Fruit fly (Drosophila melanogaster) whole organism, embryonic: Measurements from ENCODE around the gene CG32281.
A peak's percentile ranks its signal among the peaks of the same experiment; 100 is the strongest.

Source experiments
- ATbp ChIP-seq: fragments of 200-800 bp; sonication (Bioruptor generic); optimal IDR thresholded peaks from 2 replicates; lab custom pipeline; 2017; ENCODE audit warnings: missing biosample characterization, mild to moderate bottlenecking, missing genetic modification characterization, missing genetic modification reagents
- Atf-2 ChIP-seq: fragments of 200-800 bp; sonication (Bioruptor generic); optimal IDR thresholded peaks from 2 replicates; lab custom pipeline; 2016; ENCODE audit warnings: missing biosample characterization, missing genetic modification characterization
- CG10654 ChIP-seq: fragments of 200-800 bp; sonication (Bioruptor generic); optimal IDR thresholded peaks from 2 replicates; lab custom pipeline; 2016; ENCODE audit warnings: missing biosample characterization, missing genetic modification characterization
- CG11696 ChIP-seq: fragments of 200-800 bp; sonication (Bioruptor generic); IDR thresholded peaks from 2 replicates; pipeline ENCODE4 v1.3.6; 2022; ENCODE audit warnings: missing biosample characterization, missing genetic modification characterization
- CG13775 ChIP-seq: fragments of 200-800 bp; sonication (Bioruptor generic); optimal IDR thresholded peaks from 3 replicates; lab custom pipeline; 2017; ENCODE audit warnings: missing biosample characterization, mild to moderate bottlenecking, missing genetic modification characterization
- CG13894 ChIP-seq: fragments of 200-800 bp; sonication (Bioruptor generic); optimal IDR thresholded peaks from 3 replicates; lab custom pipeline; 2018; ENCODE audit warnings: missing biosample characterization, mild to moderate bottlenecking, missing genetic modification characterization, moderate library complexity
- CG15073 ChIP-seq: fragments of 200-800 bp; sonication (Bioruptor generic); optimal IDR thresholded peaks from 2 replicates; lab custom pipeline; 2016; ENCODE audit warnings: missing biosample characterization, missing genetic modification characterization
- CG18011 ChIP-seq: fragments of 200-800 bp; sonication (Bioruptor generic); optimal IDR thresholded peaks from 2 replicates; lab custom pipeline; 2017; ENCODE audit warnings: missing biosample characterization, missing genetic modification characterization, mild to moderate bottlenecking, moderate library complexity, missing genotype
- CG18476 ChIP-seq: fragments of 200-800 bp; sonication (Bioruptor generic); optimal IDR thresholded peaks from 2 replicates; lab custom pipeline; 2016; ENCODE audit warnings: missing biosample characterization, mild to moderate bottlenecking, missing genetic modification characterization
- CG30403 ChIP-seq: fragments of 200-800 bp; sonication (Bioruptor generic); optimal IDR thresholded peaks from 3 replicates; lab custom pipeline; 2016; ENCODE audit warnings: missing biosample characterization, missing genetic modification characterization
- CG31365 ChIP-seq: fragments of 200-800 bp; sonication (Bioruptor generic); optimal IDR thresholded peaks from 2 replicates; lab custom pipeline; 2018; ENCODE audit warnings: missing biosample characterization, mild to moderate bottlenecking, missing genetic modification characterization
- CG3838 ChIP-seq: fragments of 200-800 bp; sonication (Bioruptor generic); optimal IDR thresholded peaks from 3 replicates; lab custom pipeline; 2016; ENCODE audit warnings: missing biosample characterization, missing genetic modification characterization
- CG7271 ChIP-seq: fragments of 200-800 bp; sonication (Bioruptor generic); optimal IDR thresholded peaks from 2 replicates; lab custom pipeline; 2018; ENCODE audit warnings: missing biosample characterization, mild to moderate bottlenecking, missing genetic modification characterization, moderate library complexity
- CG7372 ChIP-seq: fragments of 200-800 bp; sonication (Bioruptor generic); IDR thresholded peaks from 2 replicates; pipeline ENCODE4 v1.3.6; 2022; ENCODE audit warnings: missing biosample characterization, missing genetic modification characterization
- CG7839 ChIP-seq: fragments of 200-800 bp; sonication (Bioruptor generic); optimal IDR thresholded peaks from 3 replicates; lab custom pipeline; 2018; ENCODE audit warnings: missing biosample characterization, mild to moderate bottlenecking, missing genetic modification characterization, moderate library complexity
- CG8290 ChIP-seq, 3 experiments: fragments of 200-800 bp; sonication (Bioruptor generic); optimal IDR thresholded peaks; 2 replicates each; lab custom pipeline; 2016 to 2019; ENCODE audit warnings: missing biosample characterization in 3 of 3, missing genetic modification characterization in 3 of 3, mild to moderate bottlenecking in 2 of 3, moderate library complexity in 1 of 3
- CG9609 ChIP-seq: fragments of 200-800 bp; sonication (Bioruptor generic); optimal IDR thresholded peaks from 3 replicates; lab custom pipeline; 2016; ENCODE audit warnings: missing biosample characterization, missing genetic modification characterization
- Deaf1 ChIP-seq: fragments of 200-800 bp; optimal IDR thresholded peaks from 3 replicates; lab custom pipeline; 2019; ENCODE audit warnings: missing biosample characterization, mild to moderate bottlenecking, missing genetic modification characterization, moderate library complexity
- Dfd ChIP-seq, 2 experiments: fragments of >200 bp; optimal IDR thresholded peaks; 2 replicates each; lab custom pipeline; 2017; ENCODE audit warnings: missing biosample characterization in 2 of 2, missing genetic modification characterization in 2 of 2
- Dref ChIP-seq: fragments of 200-800 bp; sonication (Bioruptor generic); IDR thresholded peaks from 2 replicates; pipeline ENCODE4 v1.3.6; 2022; ENCODE audit warnings: missing biosample characterization, missing genetic modification characterization
- Drgx ChIP-seq: fragments of 200-800 bp; sonication (Bioruptor generic); IDR thresholded peaks from 2 replicates; pipeline ENCODE4 v1.3.6; 2022; ENCODE audit warnings: missing biosample characterization, missing genetic modification characterization
- Hand ChIP-seq: fragments of 200-800 bp; sonication (Bioruptor generic); optimal IDR thresholded peaks from 2 replicates; lab custom pipeline; 2017; ENCODE audit warnings: mild to moderate bottlenecking, missing biosample characterization, missing genetic modification reagents, missing genetic modification characterization
- Hr51 ChIP-seq, 2 experiments: fragments of 200-800 bp; sonication (Bioruptor generic); optimal IDR thresholded peaks; 2 replicates in 1 of 2; 3 replicates in 1 of 2; lab custom pipeline; 2016 to 2018; ENCODE audit warnings: missing biosample characterization in 2 of 2, missing genetic modification characterization in 2 of 2, mild to moderate bottlenecking in 1 of 2, moderate library complexity in 1 of 2
- Meics ChIP-seq: fragments of 200-800 bp; sonication (Bioruptor generic); optimal IDR thresholded peaks from 2 replicates; lab custom pipeline; 2017; ENCODE audit warnings: missing biosample characterization, mild to moderate bottlenecking, missing genetic modification characterization
- Nf-YB ChIP-seq: fragments of 200-800 bp; sonication (Bioruptor generic); optimal IDR thresholded peaks from 3 replicates; lab custom pipeline; 2019; ENCODE audit warnings: missing biosample characterization, mild to moderate bottlenecking, missing genetic modification characterization, moderate library complexity
- Pdp1 ChIP-seq, 2 experiments: fragments of 200-800 bp; sonication (Bioruptor generic); optimal IDR thresholded peaks; 3 replicates each; lab custom pipeline; 2016; ENCODE audit warnings: missing biosample characterization in 2 of 2, missing genetic modification characterization in 2 of 2, mild to moderate bottlenecking in 1 of 2, moderate library complexity in 1 of 2
- Scr ChIP-seq: fragments of 200-800 bp; sonication (Bioruptor generic); IDR thresholded peaks from 2 replicates; pipeline ENCODE4 v1.3.6; 2022; ENCODE audit warnings: missing biosample characterization, missing genetic modification characterization; ENCODE audit not compliant: partially characterized antibody
- Sox100B ChIP-seq: fragments of 200-800 bp; sonication (Bioruptor generic); optimal IDR thresholded peaks from 3 replicates; lab custom pipeline; 2018; ENCODE audit warnings: missing biosample characterization, mild to moderate bottlenecking, missing genetic modification characterization
- Trl ChIP-seq, 3 experiments: fragments of >200 bp in 2 of 3; fragments of 200-800 bp in 1 of 3; sonication (Bioruptor generic) in 1 of 3; optimal IDR thresholded peaks; 2 replicates in 1 of 3; 3 replicates in 2 of 3; lab custom pipeline; 2016 to 2017; ENCODE audit warnings: missing biosample characterization in 1 of 3, missing genetic modification characterization in 1 of 3
- Xbp1 ChIP-seq: fragments of 200-800 bp; sonication (Bioruptor generic); optimal IDR thresholded peaks from 3 replicates; lab custom pipeline; 2016; ENCODE audit warnings: missing biosample characterization, mild to moderate bottlenecking, missing genetic modification characterization
- Xrp1 ChIP-seq: fragments of 200-800 bp; sonication (Bioruptor generic); IDR thresholded peaks from 2 replicates; pipeline ENCODE4 v1.3.6; 2022; ENCODE audit warnings: missing biosample characterization, missing genetic modification characterization
- ato ChIP-seq: fragments of 200-800 bp; sonication (Bioruptor generic); IDR thresholded peaks from 2 replicates; pipeline ENCODE4 v1.3.6; 2022; ENCODE audit warnings: missing biosample characterization, missing genetic modification characterization; ENCODE audit not compliant: partially characterized antibody
- crol ChIP-seq: fragments of 200-800 bp; sonication (Bioruptor generic); IDR thresholded peaks from 2 replicates; pipeline ENCODE4 v1.3.6; 2022; ENCODE audit warnings: missing biosample characterization, missing genetic modification characterization
- crp ChIP-seq, 2 experiments: fragments of 200-800 bp; sonication (Bioruptor generic); optimal IDR thresholded peaks; 2 replicates in 1 of 2; 3 replicates in 1 of 2; lab custom pipeline; 2017; ENCODE audit warnings: missing biosample characterization in 2 of 2, missing genetic modification characterization in 2 of 2, mild to moderate bottlenecking in 1 of 2, moderate library complexity in 1 of 2
- cwo ChIP-seq: fragments of 200-800 bp; sonication (Bioruptor generic); optimal IDR thresholded peaks from 3 replicates; lab custom pipeline; 2017; ENCODE audit warnings: missing biosample characterization, missing genetic modification characterization, mild to moderate bottlenecking, moderate library complexity, missing genetic modification reagents
- dati ChIP-seq: fragments of 200-800 bp; sonication (Bioruptor generic); IDR thresholded peaks from 2 replicates; pipeline ENCODE4 v1.3.6; 2022; ENCODE audit warnings: missing biosample characterization, missing genetic modification characterization
- dpn ChIP-seq, 2 experiments: fragments of 200-800 bp; sonication (Bioruptor generic); optimal IDR thresholded peaks; 3 replicates each; lab custom pipeline; 2016; ENCODE audit warnings: missing biosample characterization in 2 of 2, missing genetic modification characterization in 2 of 2
- emc ChIP-seq: fragments of 200-800 bp; sonication (Bioruptor generic); optimal IDR thresholded peaks from 2 replicates; lab custom pipeline; 2016; ENCODE audit warnings: missing biosample characterization, missing genetic modification characterization
- ems ChIP-seq: fragments of 200-800 bp; sonication (Bioruptor generic); optimal IDR thresholded peaks from 3 replicates; lab custom pipeline; 2016; ENCODE audit warnings: missing biosample characterization, missing genetic modification characterization
- en ChIP-seq: fragments of 200-800 bp; sonication (Bioruptor generic); optimal IDR thresholded peaks from 2 replicates; lab custom pipeline; 2016; ENCODE audit warnings: missing biosample characterization, missing genetic modification characterization
- eyg ChIP-seq: fragments of 200-800 bp; sonication (Bioruptor generic); optimal IDR thresholded peaks from 3 replicates; lab custom pipeline; 2016; ENCODE audit warnings: missing biosample characterization, missing genetic modification characterization
- fd3F ChIP-seq: fragments of 200-800 bp; sonication (Bioruptor generic); optimal IDR thresholded peaks from 2 replicates; lab custom pipeline; 2018; ENCODE audit warnings: missing biosample characterization, mild to moderate bottlenecking, missing genetic modification characterization, moderate library complexity
- gce ChIP-seq: fragments of 200-800 bp; sonication (Bioruptor generic); IDR thresholded peaks from 3 replicates; pipeline ENCODE4 v1.3.6; 2022; ENCODE audit warnings: missing biosample characterization, missing genetic modification characterization
- ind ChIP-seq: fragments of 200-800 bp; sonication (Bioruptor generic); optimal IDR thresholded peaks from 3 replicates; lab custom pipeline; 2016; ENCODE audit warnings: missing biosample characterization, missing genetic modification characterization
- nerfin-1 ChIP-seq: fragments of 200-800 bp; sonication (Bioruptor generic); optimal IDR thresholded peaks from 3 replicates; lab custom pipeline; 2019; ENCODE audit warnings: missing biosample characterization, mild to moderate bottlenecking, missing genetic modification characterization, moderate library complexity
- sisA ChIP-seq: fragments of 200-800 bp; sonication (Bioruptor generic); IDR thresholded peaks from 2 replicates; pipeline ENCODE4 v1.3.6; 2022; ENCODE audit warnings: missing biosample characterization, missing genetic modification characterization
- so ChIP-seq: fragments of 200-800 bp; sonication (Bioruptor generic); IDR thresholded peaks from 3 replicates; pipeline ENCODE4 v1.3.6; 2022; ENCODE audit warnings: missing biosample characterization, missing genetic modification characterization
- sqz ChIP-seq: fragments of 200-800 bp; sonication (Bioruptor generic); optimal IDR thresholded peaks from 3 replicates; lab custom pipeline; 2018; ENCODE audit warnings: missing biosample characterization, mild to moderate bottlenecking, missing genetic modification characterization
- tll ChIP-seq, 2 experiments: fragments of 200-800 bp in 1 of 2; fragments of >200 bp in 1 of 2; sonication (Bioruptor generic) in 1 of 2; optimal IDR thresholded peaks; 2 replicates each; lab custom pipeline; 2017 to 2019; ENCODE audit warnings: missing biosample characterization in 2 of 2, missing genetic modification characterization in 2 of 2, mild to moderate bottlenecking in 1 of 2, moderate library complexity in 1 of 2

Gene CG32281

dm6 chr3L:3127544-3127943, 41.6 kb upstream of the CG32281 start, which contains the start of gene promL (continued):
- no peak for TF ChIP-seq CG9609 (GFP tag; lab: Kevin White, UChicago)
- TF ChIP-seq eyg (GFP tag; lab: Kevin White, UChicago), result peak; percentile 78
- no peak for TF ChIP-seq gce (GFP tag; lab: Robert Waterston, UW)
- TF ChIP-seq Sox100B, result peak; percentile 18
- peak; percentile 17 for TF ChIP-seq cwo (GFP tag; lab: Kevin White, UChicago)
- TF ChIP-seq Atf-2, result peak; percentile 16
- TF ChIP-seq CG10654 (GFP tag; lab: Kevin White, UChicago), result no peak
- TF ChIP-seq Dfd (GFP tag; optimal IDR thresholded peaks at IDR 0.05; lab: Kevin White, UChicago), result no peak
- no peak for TF ChIP-seq Trl (optimal IDR thresholded peaks at IDR 0.05; lab: Kevin White, UChicago)
- TF ChIP-seq Trl (GFP tag; optimal IDR thresholded peaks at IDR 0.05; lab: Kevin White, UChicago), result peak; percentile 77
- TF ChIP-seq ATbp (GFP tag; lab: Kevin White, UChicago), result peak; percentile 55
- TF ChIP-seq ato (GFP tag; lab: Robert Waterston, UW), result 0 out of 2 replicates have a peak, but pooled peaks have one; percentile 9
- TF ChIP-seq CG18011 (GFP tag; lab: Kevin White, UChicago), result peak; percentile 3
- TF ChIP-seq Deaf1 (tag; lab: Kevin White, UChicago), result peak; percentile 40
- no peak for TF ChIP-seq sisA (GFP tag; lab: Robert Waterston, UW)
- peak; percentile 32 to 86 for TF ChIP-seq Pdp1 (GFP tag; optimal IDR thresholded peaks at IDR 0.05; lab: Kevin White, UChicago)
- TF ChIP-seq ind (GFP tag; lab: Kevin White, UChicago), result no peak
- TF ChIP-seq CG7372 (GFP tag; lab: Robert Waterston, UW), result no peak
- TF ChIP-seq crp (GFP tag; optimal IDR thresholded peaks at IDR 0.05; lab: Kevin White, UChicago), result peak in 1 of 2 experiments; percentile 30
- TF ChIP-seq emc (GFP tag; lab: Kevin White, UChicago), result peak; percentile 4
- peak; percentile 40 for TF ChIP-seq sqz (GFP tag; lab: Kevin White, UChicago)
- TF ChIP-seq dpn (GFP tag; optimal IDR thresholded peaks at IDR 0.05; lab: Kevin White, UChicago), result peak in 1 of 2 experiments; percentile 43
- TF ChIP-seq Meics, result peak; percentile 80
- TF ChIP-seq dati, result no peak
- peak; percentile 26 for TF ChIP-seq CG7271
- TF ChIP-seq fd3F (GFP tag; lab: Kevin White, UChicago), result peak; percentile 10
- peak; percentile 7 for TF ChIP-seq en (GFP tag; lab: Kevin White, UChicago)
- peak; percentile 42 for TF ChIP-seq CG8290 (GFP tag; optimal IDR thresholded peaks at IDR 0.05; lab: Kevin White, UChicago)
- peak in 1 of 2 experiments; percentile 67 for TF ChIP-seq CG8290 (tag; optimal IDR thresholded peaks at IDR 0.05; lab: Kevin White, UChicago)
- TF ChIP-seq so, result no peak
- peak; percentile 49 for TF ChIP-seq CG30403 (GFP tag; lab: Kevin White, UChicago)
- peak; percentile 37 for TF ChIP-seq CG31365 (tag; lab: Kevin White, UChicago)
- peak; percentile 66 for TF ChIP-seq CG13775
- peak; percentile 73 for TF ChIP-seq CG13894 (tag; lab: Kevin White, UChicago)
- peak; percentile 18 for TF ChIP-seq Hand (GFP tag; lab: Kevin White, UChicago)
- TF ChIP-seq Hr51 (GFP tag; optimal IDR thresholded peaks at IDR 0.05; lab: Kevin White, UChicago), result peak; percentile 18 to 52
- TF ChIP-seq tll (GFP tag; optimal IDR thresholded peaks at IDR 0.05; lab: Kevin White, UChicago), result no peak
- peak; percentile 57 for TF ChIP-seq nerfin-1
- peak; percentile 66 for TF ChIP-seq ems (GFP tag; lab: Kevin White, UChicago)
- TF ChIP-seq CG3838 (GFP tag; lab: Kevin White, UChicago), result peak; percentile 15
- TF ChIP-seq CG11696, result no peak
- no peak for TF ChIP-seq CG15073 (GFP tag; lab: Kevin White, UChicago)
- peak; percentile 58 for TF ChIP-seq Nf-YB (GFP tag; lab: Kevin White, UChicago)
- peak; percentile 47 for TF ChIP-seq CG7839 (tag; lab: Kevin White, UChicago)
- TF ChIP-seq Xrp1 (GFP tag; lab: Robert Waterston, UW), result peak; percentile 5; the same call in 1 of the 2 replicates
- no peak for TF ChIP-seq crol (GFP tag; lab: Robert Waterston, UW)
- no peak for TF ChIP-seq Dref (GFP tag; lab: Robert Waterston, UW)
- peak; percentile 17; the same call in 1 of the 2 replicates for TF ChIP-seq Scr (GFP tag; lab: Robert Waterston, UW)
- peak; percentile 33 for TF ChIP-seq Xbp1
- no peak for TF ChIP-seq Drgx (GFP tag; lab: Robert Waterston, UW)
- TF ChIP-seq CG18476 (GFP tag; lab: Kevin White, UChicago), result no peak
